Worm (Caenorhabditis elegans) whole organism, L3 larva: ENCODE data around the gene F56B3.6.

Source experiments
- ZK546.5 ChIP-seq: sonication (generic microtip); optimal IDR thresholded peaks from 2 replicates; lab custom pipeline; 2017; ENCODE audit warnings: missing biosample characterization, missing genetic modification characterization
- aly-2 ChIP-seq: fragments of 150-350 bp; optimal IDR thresholded peaks from 2 replicates; lab custom pipeline; 2014; ENCODE audit warnings: missing biosample characterization, missing genetic modification characterization
- ama-1 ChIP-seq: fragments of 150-350 bp; optimal IDR thresholded peaks from 2 replicates; lab custom pipeline; 2018
- ceh-16 ChIP-seq: sonication (generic microtip); optimal IDR thresholded peaks from 2 replicates; lab custom pipeline; 2017; ENCODE audit warnings: missing biosample characterization, missing genetic modification characterization
- ceh-28 ChIP-seq: fragments of 150-350 bp; optimal IDR thresholded peaks from 2 replicates; lab custom pipeline; 2014; ENCODE audit warnings: missing biosample characterization, missing genetic modification reagents, missing genetic modification characterization
- ceh-82 ChIP-seq: fragments of 150-350 bp; optimal IDR thresholded peaks from 2 replicates; lab custom pipeline; 2014; ENCODE audit warnings: missing biosample characterization, missing genetic modification characterization
- daf-12 ChIP-seq: fragments of 150-350 bp; optimal IDR thresholded peaks from 2 replicates; lab custom pipeline; 2014; ENCODE audit warnings: missing biosample characterization, missing genetic modification reagents, missing genetic modification characterization
- egl-27 ChIP-seq: sonication (generic microtip); optimal IDR thresholded peaks from 4 replicates; lab custom pipeline; 2017; ENCODE audit warnings: missing biosample characterization, missing genetic modification reagents, missing genetic modification characterization
- egl-5 ChIP-seq: fragments of 150-350 bp; optimal IDR thresholded peaks from 2 replicates; lab custom pipeline; 2017; ENCODE audit warnings: missing biosample characterization, missing genetic modification reagents, missing genetic modification characterization, inconsistent platforms
- elt-2 ChIP-seq: sonication (generic microtip); optimal IDR thresholded peaks from 2 replicates; lab custom pipeline; 2016; ENCODE audit warnings: missing genetic modification reagents, mild to moderate bottlenecking, missing genetic modification characterization, missing compliant biosample characterization
- elt-3 ChIP-seq, 3 experiments: fragments of 150-350 bp in 1 of 3; sonication (generic microtip) in 2 of 3; optimal IDR thresholded peaks; 2 replicates in 2 of 3; 4 replicates in 1 of 3; lab custom pipeline; 2014 to 2017; ENCODE audit warnings: missing biosample characterization in 3 of 3, missing genetic modification characterization in 3 of 3
- eor-1 ChIP-seq, 2 experiments: fragments of 150-350 bp; optimal IDR thresholded peaks; 2 replicates each; lab custom pipeline; 2014 to 2018; ENCODE audit warnings: missing biosample characterization in 2 of 2, missing genetic modification characterization in 2 of 2
- fkh-10 ChIP-seq: sonication (generic microtip); optimal IDR thresholded peaks from 2 replicates; lab custom pipeline; 2017; ENCODE audit warnings: missing biosample characterization, missing genetic modification reagents, missing genetic modification characterization
- fkh-2 ChIP-seq: fragments of 150-350 bp; optimal IDR thresholded peaks from 2 replicates; lab custom pipeline; 2014; ENCODE audit warnings: missing biosample characterization, missing genetic modification reagents, missing genetic modification characterization
- hmg-11 ChIP-seq: sonication (generic microtip); optimal IDR thresholded peaks from 2 replicates; lab custom pipeline; 2016; ENCODE audit warnings: missing genetic modification characterization, missing compliant biosample characterization
- lin-15B ChIP-seq: fragments of 150-350 bp; optimal IDR thresholded peaks from 2 replicates; lab custom pipeline; 2014; ENCODE audit warnings: missing biosample characterization, missing genetic modification characterization
- mdl-1 ChIP-seq: fragments of 150-350 bp; optimal IDR thresholded peaks from 2 replicates; lab custom pipeline; 2014; ENCODE audit warnings: missing biosample characterization, missing genetic modification characterization
- mml-1 ChIP-seq: fragments of 150-350 bp; sonication (generic microtip); optimal IDR thresholded peaks from 3 replicates; lab custom pipeline; 2014; ENCODE audit warnings: missing biosample characterization, missing genetic modification characterization
- nhr-23 ChIP-seq: fragments of 150-350 bp; optimal IDR thresholded peaks from 2 replicates; lab custom pipeline; 2014; ENCODE audit warnings: missing biosample characterization, missing genetic modification reagents, missing genetic modification characterization
- nhr-237 ChIP-seq: fragments of 150-350 bp; optimal IDR thresholded peaks from 2 replicates; lab custom pipeline; 2014; ENCODE audit warnings: missing biosample characterization, missing genetic modification characterization
- nhr-25 ChIP-seq: sonication (generic microtip); optimal IDR thresholded peaks from 2 replicates; lab custom pipeline; 2017; ENCODE audit warnings: missing biosample characterization, missing genetic modification characterization
- nhr-28 ChIP-seq: fragments of 150-350 bp; optimal IDR thresholded peaks from 2 replicates; lab custom pipeline; 2014; ENCODE audit warnings: missing biosample characterization, missing genetic modification characterization
- nhr-43 ChIP-seq: sonication (generic microtip); optimal IDR thresholded peaks from 2 replicates; lab custom pipeline; 2016; ENCODE audit warnings: mild to moderate bottlenecking, missing genetic modification characterization, missing compliant biosample characterization; ENCODE audit not compliant: poor library complexity, severe bottlenecking
- nhr-67 ChIP-seq: fragments of 150-350 bp; optimal IDR thresholded peaks from 2 replicates; lab custom pipeline; 2014; ENCODE audit warnings: missing biosample characterization, missing genetic modification characterization
- nhr-77 ChIP-seq: fragments of 150-350 bp; optimal IDR thresholded peaks from 2 replicates; lab custom pipeline; 2014; ENCODE audit warnings: missing biosample characterization, missing genetic modification characterization
- pqm-1 ChIP-seq: fragments of 150-350 bp; optimal IDR thresholded peaks from 2 replicates; lab custom pipeline; 2017; ENCODE audit warnings: missing biosample characterization, missing genetic modification characterization, inconsistent platforms
- tbx-2 ChIP-seq: sonication (generic microtip); optimal IDR thresholded peaks from 2 replicates; lab custom pipeline; 2016; ENCODE audit warnings: mild to moderate bottlenecking, missing genetic modification characterization, missing compliant biosample characterization
- unc-39 ChIP-seq: sonication (generic microtip); optimal IDR thresholded peaks from 4 replicates; lab custom pipeline; 2017; ENCODE audit warnings: missing biosample characterization, missing genetic modification characterization
- unc-62 ChIP-seq: fragments of 150-350 bp; sonication (generic microtip); optimal IDR thresholded peaks from 4 replicates; lab custom pipeline; 2014; ENCODE audit warnings: missing biosample characterization, missing genetic modification reagents, missing genetic modification characterization
- zag-1 ChIP-seq: fragments of 150-350 bp; optimal IDR thresholded peaks from 2 replicates; lab custom pipeline; 2014; ENCODE audit warnings: missing biosample characterization, missing genetic modification characterization
- ztf-11 ChIP-seq: fragments of 150-350 bp; optimal IDR thresholded peaks from 2 replicates; lab custom pipeline; 2014; ENCODE audit warnings: missing biosample characterization, missing genetic modification characterization
- ztf-4 ChIP-seq: fragments of 150-350 bp; optimal IDR thresholded peaks from 2 replicates; lab custom pipeline; 2014; ENCODE audit warnings: missing biosample characterization, missing genetic modification characterization

Gene F56B3.6

ce11 chrIV:796521-797073, 8.7 kb downstream of the F56B3.6 start, which contains the start of the genes F56B3.11 and ech-5 (continued):
- TF ChIP-seq ama-1, result no peak
- no peak for TF ChIP-seq ceh-16 (tag; lab: Kevin White, UChicago)
- peak; percentile 92 for TF ChIP-seq lin-15B (tag; lab: Kevin White, UChicago)
- TF ChIP-seq mdl-1 (tag; lab: Kevin White, UChicago), result no peak
- no peak for TF ChIP-seq fkh-10
- no peak for TF ChIP-seq tbx-2
- no peak for TF ChIP-seq nhr-28
- no peak for TF ChIP-seq zag-1 (tag; lab: Kevin White, UChicago)
- no peak for TF ChIP-seq unc-39

- no peak for TF ChIP-seq nhr-237
- TF ChIP-seq eor-1 (tag; optimal IDR thresholded peaks at IDR 0.05; lab: Kevin White, UChicago), result no peak
- no peak for TF ChIP-seq ceh-28 (tag; lab: Kevin White, UChicago)
- no peak for TF ChIP-seq nhr-25 (tag; lab: Kevin White, UChicago)
- no peak for TF ChIP-seq mdl-1 (tag; lab: Kevin White, UChicago)
- TF ChIP-seq nhr-23 (tag; lab: Kevin White, UChicago), result no peak
- no peak for TF ChIP-seq nhr-77
- TF ChIP-seq fkh-2, result no peak
- no peak for TF ChIP-seq elt-3 (tag; optimal IDR thresholded peaks at IDR 0.05; lab: Kevin White, UChicago)
Observed at ce11 chrIV:800518-800917, 12.7 kb downstream of the F56B3.6 start, which contains the start of gene mrpl-46. TSS of gene mrpl-46 (plus strand) at chrIV:800818.

ce11 chrIV:801162-801561, 13.3 kb downstream of the F56B3.6 start:
- TF ChIP-seq egl-27 (tag; lab: Kevin White, UChicago) (no peak), tbx-2 (no peak), nhr-23 (tag; lab: Kevin White, UChicago) (no peak), ceh-82 (tag; lab: Kevin White, UChicago) (no peak), mdl-1 (tag; lab: Kevin White, UChicago) (no peak), elt-2 (no peak), unc-62 (GFP tag; lab: Kevin White, UChicago) (no peak), hmg-11 (no peak)

ce11 chrIV:804802-805201, 16.9 kb downstream of the F56B3.6 start, which contains the start of gene Y55F3BL.4:
TSS of gene Y55F3BL.4 (plus strand) at chrIV:805102.
- TF ChIP-seq nhr-25 (tag; lab: Kevin White, UChicago), result no peak
- no peak for TF ChIP-seq nhr-43
- TF ChIP-seq aly-2, result no peak
- TF ChIP-seq ceh-28 (tag; lab: Kevin White, UChicago), result no peak
- TF ChIP-seq daf-12 (tag; lab: Kevin White, UChicago), result no peak
- no peak for TF ChIP-seq nhr-237
- TF ChIP-seq nhr-77, result no peak
- TF ChIP-seq ZK546.5 (tag; lab: Kevin White, UChicago), result no peak
- no peak for TF ChIP-seq mdl-1 (tag; lab: Kevin White, UChicago)
- no peak for TF ChIP-seq egl-5 (tag; lab: Kevin White, UChicago)
- TF ChIP-seq nhr-67 (tag; lab: Kevin White, UChicago), result no peak
- no peak for TF ChIP-seq ceh-16 (tag; lab: Kevin White, UChicago)
- TF ChIP-seq pqm-1 (tag; lab: Kevin White, UChicago), result no peak
- no peak for TF ChIP-seq ztf-4 (tag; lab: Kevin White, UChicago)
- no peak for TF ChIP-seq mml-1 (tag; lab: Kevin White, UChicago)

- TF ChIP-seq ceh-28 (tag; lab: Kevin White, UChicago), result peak; percentile 70
- no peak for TF ChIP-seq elt-2
Observed at ce11 chrIV:805693-806092, 17.8 kb downstream of the F56B3.6 start.

ce11 chrIV:807027-807516, 19.2 kb downstream of the F56B3.6 start, which contains the start of gene Y55F3BL.6:
TSS of gene Y55F3BL.6 (minus strand) at chrIV:807077.
- TF ChIP-seq ztf-11 (tag; lab: Kevin White, UChicago) (no peak), lin-15B (tag; lab: Kevin White, UChicago) (peak; percentile 14)
